Worm (Caenorhabditis elegans) whole organism, L4/young adult: Measurements from ENCODE around the gene tni-4.
"Not testable (repeated sequence)": the region's sequence is repeated elsewhere in the genome, so short reads cannot be mapped to it uniquely, and the experiment has no call there.

Experiments
- W03F9.2 ChIP-seq: fragments of 150-350 bp; optimal IDR thresholded peaks from 2 replicates; lab custom pipeline; 2014; ENCODE audit warnings: missing biosample characterization, missing genetic modification characterization
- dao-5 ChIP-seq: sonication (generic microtip); optimal IDR thresholded peaks from 2 replicates; lab custom pipeline; 2016; ENCODE audit warnings: missing genotype, missing genetic modification characterization, moderate library complexity, missing compliant biosample characterization
- him-1 ChIP-seq: sonication (generic microtip); optimal IDR thresholded peaks from 2 replicates; lab custom pipeline; 2016; ENCODE audit warnings: missing genotype, missing genetic modification reagents, missing genetic modification characterization, missing compliant biosample characterization

tni-4 gene

ce11 chrIV:5204573-5204972, at the start of gene tni-4:
Gene tni-4, plus strand, starts transcription at chrIV:5204591.
- no peak for TF ChIP-seq W03F9.2 (tag; lab: Kevin White, UChicago)
- TF ChIP-seq dao-5 (tag; lab: Kevin White, UChicago): no peak
- TF ChIP-seq him-1 (tag; lab: Kevin White, UChicago): no peak

DNA sequence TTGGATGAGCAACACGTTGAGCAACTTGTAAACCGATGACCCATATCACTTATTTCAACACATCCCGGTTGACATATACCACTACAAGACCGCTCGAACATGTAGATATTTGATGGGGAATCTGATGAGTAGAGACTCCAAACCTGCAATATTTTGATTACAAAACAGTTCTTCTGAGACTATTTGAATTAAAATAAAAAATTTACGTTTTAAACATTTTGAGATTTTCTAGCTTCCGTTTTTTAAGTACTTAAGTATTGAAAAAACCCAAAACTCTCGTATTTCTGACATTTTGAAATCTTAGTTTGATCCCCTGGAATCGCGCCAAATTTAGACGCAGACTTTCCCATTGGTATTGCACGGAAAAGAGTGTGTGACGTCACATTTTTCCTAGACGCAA, 47.2 kb upstream of the tni-4 start, which contains the start of gene C24D10.49:
Gene C24D10.49, minus strand, starts transcription at position 101 of the 400 bp plus-strand sequence.
- TF ChIP-seq dao-5 (tag; lab: Kevin White, UChicago): no peak

ce11 chrIV:5160171-5160570, 44.2 kb upstream of the tni-4 start, which contains the start of the genes C24D10.6 and C24D10.4:
Gene C24D10.6, minus strand, starts transcription at chrIV:5160248.
Gene C24D10.4, plus strand, starts transcription at chrIV:5160522.
- no peak for TF ChIP-seq him-1 (tag; lab: Kevin White, UChicago)
- TF ChIP-seq W03F9.2 (tag; lab: Kevin White, UChicago): peak; percentile 19
- no peak for TF ChIP-seq dao-5 (tag; lab: Kevin White, UChicago)

DNA sequence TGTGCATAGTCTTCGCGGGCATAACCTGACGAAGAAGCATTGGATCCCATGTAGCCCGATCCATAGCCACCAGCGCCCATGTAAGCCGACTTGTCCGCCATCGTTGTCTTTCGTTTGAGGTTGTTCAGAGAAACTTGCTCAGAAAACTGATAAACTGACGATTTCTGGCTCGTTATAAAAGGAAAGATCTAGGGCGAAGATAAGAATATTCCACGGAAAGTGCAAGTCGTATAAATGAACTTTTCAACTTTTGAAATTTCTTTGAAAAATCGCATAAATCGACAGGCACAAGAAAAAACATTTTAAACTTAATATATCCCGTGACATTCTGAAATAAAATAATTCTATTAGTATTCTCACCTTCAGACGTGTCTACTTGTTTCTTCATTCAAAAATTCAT, 41.5 kb upstream of the tni-4 start, which contains the start of the genes nspd-3 and C24D10.2:
Gene nspd-3, minus strand, starts transcription at position 101 of the 400 bp plus-strand sequence.
Gene C24D10.2, plus strand, starts transcription at position 399 of the 400 bp plus-strand sequence.
- not testable (repeated sequence) for TF ChIP-seq dao-5, W03F9.2, him-1 (tag; lab: Kevin White, UChicago)

- TF ChIP-seq dao-5, W03F9.2, him-1 (tag; lab: Kevin White, UChicago): not testable (repeated sequence)
Observed at ce11 chrIV:5165626-5166025, 38.8 kb upstream of the tni-4 start, which contains the start of gene nspd-6. Gene nspd-6, minus strand, starts transcription at chrIV:5165726.

- no peak for TF ChIP-seq W03F9.2 (tag; lab: Kevin White, UChicago)
- TF ChIP-seq him-1 (tag; lab: Kevin White, UChicago): no peak
- no peak for TF ChIP-seq dao-5 (tag; lab: Kevin White, UChicago)
Observed at ce11 chrIV:5166030-5166429, 38.4 kb upstream of the tni-4 start, which contains the start of gene ptp-5.1. Gene ptp-5.1, plus strand, starts transcription at chrIV:5166330.

DNA sequence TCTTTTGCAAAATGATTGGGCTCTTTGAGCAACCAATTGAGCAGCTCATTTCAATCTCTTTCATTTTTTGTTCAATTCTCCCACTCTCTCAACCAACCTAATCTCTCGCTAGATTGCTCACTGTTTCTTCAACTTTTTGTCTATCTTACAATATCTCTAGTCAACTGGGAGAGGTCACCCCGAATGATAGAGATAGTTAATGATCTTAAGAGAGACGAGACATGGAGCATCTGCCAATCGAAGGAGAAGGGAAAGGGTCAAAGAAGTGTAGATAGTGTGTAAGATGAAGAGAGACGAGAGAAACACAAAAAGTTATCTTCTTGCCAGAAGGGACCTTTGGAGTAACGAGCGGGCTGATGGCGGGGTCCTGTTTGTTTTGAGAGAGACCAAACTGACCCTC, 35.1 kb upstream of the tni-4 start:
- TF ChIP-seq dao-5 (tag; lab: Kevin White, UChicago) (no peak), him-1 (tag; lab: Kevin White, UChicago) (no peak), W03F9.2 (tag; lab: Kevin White, UChicago) (no peak)

- no peak for TF ChIP-seq him-1 (tag; lab: Kevin White, UChicago)
- no peak for TF ChIP-seq W03F9.2 (tag; lab: Kevin White, UChicago)
- TF ChIP-seq dao-5 (tag; lab: Kevin White, UChicago): no peak
Observed at ce11 chrIV:5171994-5172528, 32.3 kb upstream of the tni-4 start.

DNA sequence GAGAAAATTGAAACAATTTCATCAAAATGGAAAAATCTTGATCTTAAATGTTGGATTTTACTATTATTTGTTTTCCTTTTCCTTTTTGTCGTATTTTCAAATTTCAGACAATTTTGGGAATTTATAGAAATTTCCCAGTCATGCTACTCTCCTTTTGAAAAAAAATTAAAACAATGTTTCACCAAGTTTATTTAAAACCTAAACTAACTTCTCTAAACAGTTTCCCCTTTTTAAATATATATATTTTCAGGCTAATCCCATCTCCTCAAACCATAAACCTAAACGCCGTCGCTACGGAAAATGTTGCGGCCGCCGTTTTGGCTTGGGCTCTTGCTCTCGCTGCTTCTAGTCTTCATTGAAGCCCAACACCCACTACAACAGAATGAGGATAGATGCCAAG, 31.4 kb upstream of the tni-4 start, which contains the start of gene lam-1:
Gene lam-1, plus strand, starts transcription at position 301 of the 400 bp plus-strand sequence.
- TF ChIP-seq W03F9.2 (tag; lab: Kevin White, UChicago) (no peak), him-1 (tag; lab: Kevin White, UChicago) (no peak), dao-5 (tag; lab: Kevin White, UChicago) (no peak)

ce11 chrIV:5183755-5184166, 20.6 kb upstream of the tni-4 start, which contains the start of gene W03F8.4:
Gene W03F8.4, plus strand, starts transcription at chrIV:5184123.
- TF ChIP-seq him-1 (tag; lab: Kevin White, UChicago) (no peak), dao-5 (tag; lab: Kevin White, UChicago) (no peak), W03F9.2 (tag; lab: Kevin White, UChicago) (peak; percentile 93)

- no peak for TF ChIP-seq W03F9.2 (tag; lab: Kevin White, UChicago)
- no peak for TF ChIP-seq dao-5 (tag; lab: Kevin White, UChicago)
- no peak for TF ChIP-seq him-1 (tag; lab: Kevin White, UChicago)
Observed at ce11 chrIV:5186480-5187205, 17.7 kb upstream of the tni-4 start, which contains the start of the genes W03F8.6 and mtrf-1L. Gene W03F8.6, minus strand, starts transcription at chrIV:5186580. Gene mtrf-1L, plus strand, starts transcription at chrIV:5187155.

- TF ChIP-seq W03F9.2 (tag; lab: Kevin White, UChicago) (no peak), dao-5 (tag; lab: Kevin White, UChicago) (no peak), him-1 (tag; lab: Kevin White, UChicago) (no peak)
Observed at ce11 chrIV:5188051-5188450, 16.3 kb upstream of the tni-4 start.

DNA sequence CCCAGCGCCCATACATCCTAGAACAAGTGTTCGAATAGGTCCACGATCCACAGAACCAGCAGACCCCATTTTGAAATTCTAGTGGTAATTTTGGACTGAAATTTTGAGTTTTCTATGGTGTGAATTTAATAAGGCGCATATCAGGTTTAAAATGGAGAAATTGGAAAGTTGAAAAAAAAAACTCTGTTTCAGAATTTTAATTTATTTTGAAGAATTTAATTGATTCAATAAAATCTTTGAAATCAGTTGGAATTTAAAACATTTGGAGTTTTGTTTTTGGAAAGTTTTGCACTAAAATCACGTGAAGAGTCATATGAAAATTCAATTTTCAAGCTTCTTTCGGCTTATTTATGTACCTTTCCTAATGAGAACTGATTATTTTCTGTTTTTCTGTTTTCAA, 8.9 kb upstream of the tni-4 start, which contains the start of gene gpa-18:
Gene gpa-18, minus strand, starts transcription at position 101 of the 400 bp plus-strand sequence.
- TF ChIP-seq him-1 (tag; lab: Kevin White, UChicago) (no peak), W03F9.2 (tag; lab: Kevin White, UChicago) (no peak), dao-5 (tag; lab: Kevin White, UChicago) (no peak)
